Worm (Caenorhabditis elegans) whole organism, early embryonic: ENCODE results near the gene Y37A1A.2.

Source experiments
- B0310.2 ChIP-seq: sonication (generic microtip); optimal IDR thresholded peaks from 2 replicates; lab custom pipeline; 2016; ENCODE audit warnings: mild to moderate bottlenecking, missing genetic modification characterization, missing compliant biosample characterization
- F13C5.2 ChIP-seq: sonication (generic microtip); optimal IDR thresholded peaks from 2 replicates; lab custom pipeline; 2017; ENCODE audit warnings: mild to moderate bottlenecking, missing genetic modification characterization, inconsistent platforms, missing compliant biosample characterization
- aly-1 ChIP-seq: sonication (generic microtip); optimal IDR thresholded peaks from 2 replicates; lab custom pipeline; 2016; ENCODE audit warnings: missing genetic modification characterization, missing compliant biosample characterization
- ama-1 ChIP-seq: fragments of 150-350 bp; optimal IDR thresholded peaks from 2 replicates; lab custom pipeline; 2014
- ceh-13 ChIP-seq: fragments of 200-800 bp; sonication (Bioruptor generic); optimal IDR thresholded peaks from 2 replicates; lab custom pipeline; 2018; ENCODE audit warnings: mild to moderate bottlenecking, missing genetic modification characterization, missing compliant biosample characterization
- ceh-36 ChIP-seq: sonication (generic microtip); optimal IDR thresholded peaks from 2 replicates; lab custom pipeline; 2016; ENCODE audit warnings: missing genetic modification characterization, inconsistent platforms, missing compliant biosample characterization
- ets-7 ChIP-seq: sonication (generic microtip); optimal IDR thresholded peaks from 2 replicates; lab custom pipeline; 2016; ENCODE audit warnings: missing genotype, missing genetic modification characterization, missing compliant biosample characterization
- flt-1 ChIP-seq: fragments of 200-800 bp; sonication (Bioruptor generic); IDR thresholded peaks from 2 replicates; pipeline ENCODE4 v1.3.6; 2022; ENCODE audit warnings: missing genetic modification characterization, missing compliant biosample characterization
- hmbx-1 ChIP-seq: sonication (generic microtip); optimal IDR thresholded peaks from 2 replicates; lab custom pipeline; 2016; ENCODE audit warnings: mild to moderate bottlenecking, missing genetic modification characterization, missing compliant biosample characterization
- pes-1 ChIP-seq: fragments of 200-800 bp; sonication (Bioruptor generic); IDR thresholded peaks from 2 replicates; pipeline ENCODE4 v1.3.6; 2022; ENCODE audit warnings: missing genetic modification reagents, missing genetic modification characterization, missing compliant biosample characterization
- scrt-1 ChIP-seq: fragments of 200-800 bp; sonication (Bioruptor generic); IDR thresholded peaks from 2 replicates; pipeline ENCODE4 v1.3.6; 2022; ENCODE audit warnings: missing genetic modification characterization, missing compliant biosample characterization
- sea-1 ChIP-seq: fragments of 200-800 bp; sonication (Bioruptor generic); conservative IDR thresholded peaks from 2 replicates; pipeline ENCODE4 v1.3.6; 2022; ENCODE audit warnings: missing genetic modification characterization, missing compliant biosample characterization
- tbx-11 ChIP-seq: fragments of 200-800 bp; sonication (Bioruptor generic); IDR thresholded peaks from 2 replicates; pipeline ENCODE4 v1.3.6; 2022; ENCODE audit warnings: missing genetic modification characterization, missing compliant biosample characterization
- tbx-37 ChIP-seq: fragments of 200-800 bp; sonication (Bioruptor generic); conservative IDR thresholded peaks from 2 replicates; pipeline ENCODE4 v1.3.6; 2022; ENCODE audit warnings: missing genetic modification reagents, missing genetic modification characterization, missing compliant biosample characterization

DNA sequence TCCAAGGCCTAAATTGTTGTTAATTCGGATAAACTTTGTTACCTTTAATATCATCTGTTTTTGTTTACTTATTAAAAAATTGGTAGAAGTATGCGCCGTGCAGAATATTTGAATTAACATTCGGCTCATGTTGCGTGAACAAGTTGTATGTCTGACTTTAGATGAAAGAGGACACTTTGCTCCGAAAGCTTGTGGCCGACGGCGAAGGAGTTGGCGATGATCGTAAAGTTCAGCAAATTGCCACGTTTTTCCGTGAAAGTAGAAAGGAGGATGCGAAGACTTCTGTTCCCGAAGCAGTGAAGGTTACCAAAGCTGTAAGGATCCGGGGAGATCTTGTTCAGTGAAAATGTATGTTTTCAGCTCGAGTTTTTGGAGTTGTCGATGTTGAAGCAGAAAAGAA lies 30.3 kb downstream of the Y37A1A.2 start, which contains the start of gene thoc-7:
- TF ChIP-seq ceh-13 (GFP tag; lab: Kevin White, UChicago), result no peak
- no peak for TF ChIP-seq tbx-37 (GFP tag; lab: Robert Waterston, UW)
- no peak for TF ChIP-seq sea-1 (GFP tag; lab: Robert Waterston, UW)
- no peak for TF ChIP-seq ama-1
- TF ChIP-seq aly-1 (tag; lab: Kevin White, UChicago), result no peak
- TF ChIP-seq scrt-1 (GFP tag; lab: Robert Waterston, UW), result no peak
- TF ChIP-seq hmbx-1 (tag; lab: Kevin White, UChicago), result no peak
- TF ChIP-seq pes-1 (GFP tag; lab: Robert Waterston, UW), result no peak
- TF ChIP-seq flt-1 (GFP tag; lab: Robert Waterston, UW), result no peak
- no peak for TF ChIP-seq B0310.2 (tag; lab: Kevin White, UChicago)
- TF ChIP-seq ceh-36 (tag; lab: Kevin White, UChicago), result no peak
- no peak for TF ChIP-seq ets-7
- no peak for TF ChIP-seq F13C5.2 (tag; lab: Kevin White, UChicago)
- TF ChIP-seq tbx-11 (GFP tag; lab: Robert Waterston, UW), result no peak
